Fruit fly (Drosophila melanogaster): ENCODE data around the gene CG4558.
A peak's percentile ranks its signal among the peaks of the same experiment; 100 is the strongest.

CG4558 gene

dm6 chrX:6843841-6844440, 5.6 kb upstream of the CG4558 start, which contains the start of the genes CG14435 and Tmf (continued):
- TF ChIP-seq tna (GFP tag; IDR thresholded peaks at IDR 0.05; ENCODE audit: partially characterized antibody) (0 out of 2 replicates have a peak, but pooled peaks have one; percentile 8), oc (tag; optimal IDR thresholded peaks at IDR 0.05) (no peak), tio (GFP tag; optimal IDR thresholded peaks at IDR 0.05) (peak; percentile 52), onecut (GFP tag; IDR thresholded peaks at IDR 0.05) (peak; percentile 68), CG17802 (tag; optimal IDR thresholded peaks at IDR 0.05) (peak; percentile 58), CG8089 (GFP tag; optimal IDR thresholded peaks at IDR 0.05) (no peak), CG11695 (GFP tag; IDR thresholded peaks at IDR 0.05) (peak; percentile 64; the same call in 2 of the 3 replicates), CG4360 (GFP tag; IDR thresholded peaks at IDR 0.05) (0 out of 2 replicates have a peak, but pooled peaks have one; percentile 19), pzg (GFP tag; optimal IDR thresholded peaks at IDR 0.05) (peak; percentile 46), trem (tag; optimal IDR thresholded peaks at IDR 0.05) (peak; percentile 76), B-H1 (GFP tag; IDR thresholded peaks at IDR 0.05) (peak; percentile 82), CG30403 (GFP tag; optimal IDR thresholded peaks at IDR 0.05) (peak; percentile 91), CG4404 (GFP tag; IDR thresholded peaks at IDR 0.05) (peak; percentile 87), CG32532 (GFP tag; IDR thresholded peaks at IDR 0.05) (peak; percentile 90), sr (GFP tag; IDR thresholded peaks at IDR 0.05) (0 out of 3 replicates have a peak, but pooled peaks have one; percentile 41), chif (GFP tag; optimal IDR thresholded peaks at IDR 0.05) (peak; percentile 43 to 68), CG7372 (GFP tag; IDR thresholded peaks at IDR 0.05) (peak; percentile 85), slbo (GFP tag; IDR thresholded peaks at IDR 0.05) (peak; percentile 95), HHEX (GFP tag; optimal IDR thresholded peaks at IDR 0.05) (peak; percentile 57), ham (GFP tag; IDR thresholded peaks at IDR 0.05) (0 out of 2 replicates have a peak, but pooled peaks have one; percentile 36), CoRest (tag; optimal IDR thresholded peaks at IDR 0.05) (peak; percentile 93), crp (GFP tag; optimal IDR thresholded peaks at IDR 0.05) (peak in 1 of 2 experiments; percentile 65), chinmo (GFP tag; IDR thresholded peaks at IDR 0.05; ENCODE audit: partially characterized antibody) (0 out of 4 replicates have a peak, but pooled peaks have one; percentile 48), repo (GFP tag; optimal IDR thresholded peaks at IDR 0.05) (no peak), Elba2 (GFP tag; optimal IDR thresholded peaks at IDR 0.05) (peak; percentile 57), ato (GFP tag; IDR thresholded peaks at IDR 0.05; ENCODE audit: partially characterized antibody) (no peak; the same call in 1 of the 2 replicates), sima (GFP tag; optimal IDR thresholded peaks at IDR 0.05) (no peak), Hey (tag; optimal IDR thresholded peaks at IDR 0.05) (no peak), bigmax (GFP tag; optimal IDR thresholded peaks at IDR 0.05) (no peak), CG42726 (GFP tag; IDR thresholded peaks at IDR 0.05; ENCODE audit: partially characterized antibody) (0 out of 2 replicates have a peak, but pooled peaks have one; percentile 20), YL-1 (GFP tag; optimal IDR thresholded peaks at IDR 0.05) (peak; percentile 60), NC2β (GFP tag; optimal IDR thresholded peaks at IDR 0.05) (peak; percentile 31), Med (GFP tag) (peak; percentile 86), yki (optimal IDR thresholded peaks at IDR 0.05) (no peak), caup (GFP tag; optimal IDR thresholded peaks at IDR 0.05; ENCODE audit: severe bottlenecking) (peak; percentile 80), slou (GFP tag; optimal IDR thresholded peaks at IDR 0.05) (peak; percentile 81), CG2199 (GFP tag; IDR thresholded peaks at IDR 0.05) (0 out of 3 replicates have a peak, but pooled peaks have one; percentile 24), emc (GFP tag; optimal IDR thresholded peaks at IDR 0.05) (no peak), Taf1 (GFP tag; IDR thresholded peaks at IDR 0.05) (peak; percentile 73), Jarid2 (GFP tag; optimal IDR thresholded peaks at IDR 0.05) (peak; percentile 49), Aef1 (GFP tag; IDR thresholded peaks at IDR 0.05) (peak; percentile 89), Drgx (GFP tag; IDR thresholded peaks at IDR 0.05) (peak; percentile 49), Gug (GFP tag; IDR thresholded peaks at IDR 0.05) (peak; percentile 90), kah (GFP tag; optimal IDR thresholded peaks at IDR 0.05) (peak; percentile 59), CG10565 (GFP tag; optimal IDR thresholded peaks at IDR 0.05) (no peak), Ets97D (GFP tag; optimal IDR thresholded peaks at IDR 0.05) (peak; percentile 37), insv (GFP tag; optimal IDR thresholded peaks at IDR 0.05) (peak; percentile 88 to 99), Kr (GFP tag; optimal IDR thresholded peaks at IDR 0.05) (no peak), run (tag; optimal IDR thresholded peaks at IDR 0.05) (no peak), Rfx (GFP tag; IDR thresholded peaks at IDR 0.05) (peak; percentile 91)

All from whole organism, embryonic.